Fruit fly (Drosophila melanogaster) whole organism, embryonic: Measurements from ENCODE around the gene CG15404.
"Not testable (repeated sequence)": the region's sequence is repeated elsewhere in the genome, so short reads cannot be mapped to it uniquely, and the experiment has no call there.

Experiments
- Sin3A ChIP-seq: fragments of >200 bp; optimal IDR thresholded peaks from 2 replicates; lab custom pipeline; 2018
- ind ChIP-seq: fragments of 200-800 bp; sonication (Bioruptor generic); optimal IDR thresholded peaks from 3 replicates; lab custom pipeline; 2016; ENCODE audit warnings: missing biosample characterization, missing genetic modification characterization
- ttk ChIP-seq: fragments of 200-800 bp; sonication (Bioruptor generic); IDR thresholded peaks from 2 replicates; pipeline ENCODE4 v2.1.2; 2022; ENCODE audit warnings: missing biosample characterization, missing genetic modification characterization

DNA sequence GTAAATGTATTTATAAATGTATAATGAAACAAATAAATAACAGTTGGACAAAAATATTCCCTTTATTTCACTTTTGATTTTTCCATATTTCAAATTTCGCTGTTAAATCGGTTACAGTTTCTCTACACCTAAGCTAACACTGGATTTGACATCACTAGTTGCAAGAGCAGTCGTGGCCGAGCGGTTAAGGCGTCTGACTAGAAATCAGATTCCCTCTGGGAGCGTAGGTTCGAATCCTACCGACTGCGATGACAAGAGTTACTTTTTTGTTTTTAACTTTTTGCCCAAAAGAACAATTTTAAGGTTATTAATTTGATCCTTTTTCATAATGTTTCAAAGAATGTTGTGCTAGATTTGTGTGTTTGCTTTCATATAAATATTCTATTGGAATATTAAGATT is 4.4 kb upstream of the CG15404 start:
- not testable (repeated sequence) for TF ChIP-seq ttk (GFP tag; lab: Robert Waterston, UW); ind (GFP tag; lab: Kevin White, UChicago); Sin3A (lab: Kevin White, UChicago)
